Worm (Caenorhabditis elegans): Measurements from ENCODE around the gene F21D5.7.
A peak's percentile ranks its signal among the peaks of the same experiment; 100 is the strongest.

Gene F21D5.7

DNA sequence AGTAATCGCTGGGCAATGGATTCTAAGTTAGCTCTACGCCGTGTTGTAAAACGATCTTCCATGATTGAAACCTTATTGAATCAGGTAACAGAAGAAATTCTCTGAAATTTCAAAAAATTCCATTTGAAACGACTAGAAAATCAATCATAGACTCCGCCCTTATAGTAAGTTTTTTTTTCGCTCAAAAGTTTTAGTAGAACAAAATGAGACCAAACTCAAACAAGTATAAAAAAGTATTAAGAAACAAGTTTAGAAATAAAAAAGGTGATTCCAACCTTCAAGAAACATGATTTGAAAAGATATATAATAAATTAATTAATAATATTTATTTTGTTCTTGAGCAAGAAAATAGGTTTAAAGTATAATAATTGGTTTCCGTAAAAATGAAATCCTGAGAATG is 34.5 kb upstream of the F21D5.7 start, which contains the start of gene C33D9.6:
TSS of gene C33D9.6 (minus strand) at position 101 of the 400 bp plus-strand sequence.
- no peak for TF ChIP-seq ets-7 (tag; optimal IDR thresholded peaks at IDR 0.05)
- TF ChIP-seq ceh-36 (tag; optimal IDR thresholded peaks at IDR 0.05) = no peak
- TF ChIP-seq flt-1 (GFP tag; IDR thresholded peaks at IDR 0.05) = no peak
- TF ChIP-seq tbx-11 (GFP tag; IDR thresholded peaks at IDR 0.05) = no peak
- no peak for TF ChIP-seq ama-1 (optimal IDR thresholded peaks at IDR 0.05)
- TF ChIP-seq pes-1 (GFP tag; IDR thresholded peaks at IDR 0.05) = no peak
- no peak for TF ChIP-seq scrt-1 (GFP tag; IDR thresholded peaks at IDR 0.05)
- TF ChIP-seq hmbx-1 (tag; optimal IDR thresholded peaks at IDR 0.05) = no peak

DNA sequence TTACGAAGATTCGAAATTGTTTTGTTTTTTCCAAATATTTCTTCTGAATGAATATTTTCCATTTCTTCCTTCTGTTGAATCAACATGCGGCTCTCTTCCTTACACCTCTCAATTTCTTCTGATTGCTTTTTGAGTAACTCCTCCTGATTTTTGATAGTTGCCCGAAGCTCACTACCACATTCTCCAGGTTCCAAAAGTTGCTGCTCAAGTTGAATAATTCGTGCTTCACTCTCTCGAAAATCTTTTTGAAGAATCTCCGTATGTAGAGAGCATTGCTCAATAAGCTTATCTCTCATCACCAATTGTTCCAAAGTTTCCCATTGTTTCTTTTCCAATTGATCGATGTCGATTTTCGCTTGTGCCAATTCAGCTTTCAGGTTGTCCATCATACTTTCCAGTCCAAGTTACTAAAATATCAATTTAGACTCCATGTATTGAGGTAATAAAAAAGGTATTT is 29.3 kb upstream of the F21D5.7 start, which contains the start of gene F20C5.6:
TSS of gene F20C5.6 (minus strand) at position 407 of the 457 bp plus-strand sequence.
- peak; percentile 93 for TF ChIP-seq ama-1 (optimal IDR thresholded peaks at IDR 0.05)
- TF ChIP-seq ceh-36 (tag; optimal IDR thresholded peaks at IDR 0.05) = no peak
- TF ChIP-seq ceh-13 (GFP tag; optimal IDR thresholded peaks at IDR 0.05) = no peak

DNA sequence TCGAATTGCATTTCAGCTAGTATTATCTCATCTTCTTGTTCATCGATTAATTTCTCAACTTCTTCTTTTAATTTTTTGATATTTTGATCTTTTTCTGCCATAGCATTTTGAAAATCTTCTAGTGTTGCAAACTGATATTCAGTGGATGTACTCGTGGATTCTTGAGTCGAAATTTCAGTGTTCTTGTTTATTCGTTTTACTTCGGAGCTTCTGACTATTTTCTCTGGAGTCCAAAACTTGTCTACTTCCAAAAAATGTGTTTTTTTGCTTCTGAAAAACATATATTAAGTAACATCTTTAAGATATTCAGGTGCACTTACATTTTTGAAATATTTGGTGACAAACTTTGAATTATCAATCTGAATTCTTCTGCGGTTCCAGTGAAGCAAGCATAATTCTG is 26.0 kb upstream of the F21D5.7 start, which contains the start of gene F20C5.5:
TSS of gene F20C5.5 (minus strand) at position 101 of the 400 bp plus-strand sequence.
- TF ChIP-seq hmbx-1 (tag; optimal IDR thresholded peaks at IDR 0.05) = no peak
- no peak for TF ChIP-seq F13C5.2 (tag; optimal IDR thresholded peaks at IDR 0.05)
- TF ChIP-seq aly-1 (tag; optimal IDR thresholded peaks at IDR 0.05) = no peak
- TF ChIP-seq ceh-36 (tag; optimal IDR thresholded peaks at IDR 0.05) = no peak
- TF ChIP-seq pes-1 (GFP tag; IDR thresholded peaks at IDR 0.05) = no peak
- no peak for TF ChIP-seq flt-1 (GFP tag; IDR thresholded peaks at IDR 0.05)
- no peak for TF ChIP-seq tbx-37 (GFP tag; conservative IDR thresholded peaks at IDR 0.05)
- no peak for TF ChIP-seq hmg-4 (GFP tag; optimal IDR thresholded peaks at IDR 0.05)
- no peak for TF ChIP-seq ceh-13 (GFP tag; optimal IDR thresholded peaks at IDR 0.05)
- TF ChIP-seq tra-4 (tag; optimal IDR thresholded peaks at IDR 0.05) = no peak
- TF ChIP-seq hnd-1 (tag; optimal IDR thresholded peaks at IDR 0.05) = no peak
- no peak for TF ChIP-seq ama-1 (optimal IDR thresholded peaks at IDR 0.05)

DNA sequence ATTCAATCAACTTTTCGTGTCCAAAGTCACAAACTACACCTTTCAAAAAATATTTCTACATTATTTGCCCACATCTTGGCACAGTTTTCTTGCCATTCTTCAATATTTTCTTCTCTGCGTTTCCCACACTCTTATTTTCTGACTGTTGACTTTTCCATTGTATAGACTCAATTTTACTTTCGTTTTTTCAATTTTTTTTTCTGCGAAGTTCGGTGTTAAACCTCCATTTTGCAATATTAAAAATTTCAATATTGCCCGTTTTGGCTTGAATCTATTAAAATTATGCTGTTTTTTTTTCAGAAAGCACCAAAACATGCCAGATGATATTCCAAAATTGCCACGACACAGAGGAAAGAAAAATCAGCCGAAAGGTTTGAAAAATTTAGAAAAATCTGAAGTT is 21.1 kb upstream of the F21D5.7 start, which contains the start of gene cdc-50.B:
TSS of gene cdc-50.B (plus strand) at position 301 of the 400 bp plus-strand sequence.
- TF ChIP-seq B0310.2 (tag; optimal IDR thresholded peaks at IDR 0.05) (no peak), aly-1 (tag; optimal IDR thresholded peaks at IDR 0.05) (no peak), hnd-1 (tag; optimal IDR thresholded peaks at IDR 0.05) (no peak), pes-1 (GFP tag; IDR thresholded peaks at IDR 0.05) (no peak), ceh-13 (GFP tag; optimal IDR thresholded peaks at IDR 0.05) (no peak), ama-1 (optimal IDR thresholded peaks at IDR 0.05) (no peak), scrt-1 (GFP tag; IDR thresholded peaks at IDR 0.05) (no peak), flt-1 (GFP tag; IDR thresholded peaks at IDR 0.05) (no peak), hmbx-1 (tag; optimal IDR thresholded peaks at IDR 0.05) (no peak), ceh-36 (tag; optimal IDR thresholded peaks at IDR 0.05) (no peak)

- peak; percentile 9 for TF ChIP-seq F13C5.2 (tag; optimal IDR thresholded peaks at IDR 0.05)
- no peak for TF ChIP-seq tbx-11 (GFP tag; IDR thresholded peaks at IDR 0.05)
Observed at ce11 chrIV:8762471-8762870, 19.0 kb upstream of the F21D5.7 start.

ce11 chrIV:8761896-8762295 is 18.4 kb upstream of the F21D5.7 start, which contains the start of the genes F20C5.11 and klp-11:
Gene F20C5.11 (minus strand): TSS chrIV:8761996.
Gene klp-11 (minus strand): TSS chrIV:8762066.
- TF ChIP-seq ama-1 (optimal IDR thresholded peaks at IDR 0.05) (no peak), B0310.2 (tag; optimal IDR thresholded peaks at IDR 0.05) (no peak), ceh-36 (tag; optimal IDR thresholded peaks at IDR 0.05) (no peak), scrt-1 (GFP tag; IDR thresholded peaks at IDR 0.05) (no peak), F13C5.2 (tag; optimal IDR thresholded peaks at IDR 0.05) (no peak), flt-1 (GFP tag; IDR thresholded peaks at IDR 0.05) (no peak), ceh-13 (GFP tag; optimal IDR thresholded peaks at IDR 0.05) (no peak), tbx-11 (GFP tag; IDR thresholded peaks at IDR 0.05) (no peak), aly-1 (tag; optimal IDR thresholded peaks at IDR 0.05) (no peak), hmbx-1 (tag; optimal IDR thresholded peaks at IDR 0.05) (no peak)

DNA sequence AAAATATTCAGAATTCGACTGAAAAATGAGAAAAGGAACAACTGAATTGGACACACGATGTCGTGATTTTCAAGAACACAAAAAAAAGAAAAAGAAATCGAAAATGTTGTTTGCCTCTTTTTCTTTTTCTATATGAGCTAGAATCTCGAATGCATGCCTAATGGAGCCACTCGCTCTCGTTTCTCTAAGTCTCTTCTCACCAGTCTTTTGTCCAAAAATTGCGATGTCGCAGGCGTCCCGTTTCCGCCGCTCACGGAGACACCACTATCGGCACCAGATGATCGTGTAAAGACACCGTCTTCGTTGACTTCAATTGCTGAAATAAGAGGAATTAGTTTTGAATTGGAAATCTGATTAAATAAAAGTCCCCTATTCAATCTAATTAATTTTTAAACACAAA is 15.1 kb upstream of the F21D5.7 start:
- no peak for TF ChIP-seq pes-1 (GFP tag; IDR thresholded peaks at IDR 0.05)
- TF ChIP-seq sea-1 (GFP tag; conservative IDR thresholded peaks at IDR 0.05) = no peak
- TF ChIP-seq tbx-37 (GFP tag; conservative IDR thresholded peaks at IDR 0.05) = no peak
- TF ChIP-seq ceh-13 (GFP tag; optimal IDR thresholded peaks at IDR 0.05) = no peak
- TF ChIP-seq hmg-4 (GFP tag; optimal IDR thresholded peaks at IDR 0.05) = no peak
- no peak for TF ChIP-seq hnd-1 (tag; optimal IDR thresholded peaks at IDR 0.05)
- no peak for TF ChIP-seq ceh-36 (tag; optimal IDR thresholded peaks at IDR 0.05)
- TF ChIP-seq tbx-11 (GFP tag; IDR thresholded peaks at IDR 0.05) = no peak
- no peak for TF ChIP-seq ama-1 (optimal IDR thresholded peaks at IDR 0.05)
- no peak for TF ChIP-seq tra-4 (tag; optimal IDR thresholded peaks at IDR 0.05)
- TF ChIP-seq F13C5.2 (tag; optimal IDR thresholded peaks at IDR 0.05) = no peak
- no peak for TF ChIP-seq aly-1 (tag; optimal IDR thresholded peaks at IDR 0.05)
- TF ChIP-seq scrt-1 (GFP tag; IDR thresholded peaks at IDR 0.05) = no peak
- TF ChIP-seq flt-1 (GFP tag; IDR thresholded peaks at IDR 0.05) = no peak
- TF ChIP-seq hmbx-1 (tag; optimal IDR thresholded peaks at IDR 0.05) = no peak

DNA sequence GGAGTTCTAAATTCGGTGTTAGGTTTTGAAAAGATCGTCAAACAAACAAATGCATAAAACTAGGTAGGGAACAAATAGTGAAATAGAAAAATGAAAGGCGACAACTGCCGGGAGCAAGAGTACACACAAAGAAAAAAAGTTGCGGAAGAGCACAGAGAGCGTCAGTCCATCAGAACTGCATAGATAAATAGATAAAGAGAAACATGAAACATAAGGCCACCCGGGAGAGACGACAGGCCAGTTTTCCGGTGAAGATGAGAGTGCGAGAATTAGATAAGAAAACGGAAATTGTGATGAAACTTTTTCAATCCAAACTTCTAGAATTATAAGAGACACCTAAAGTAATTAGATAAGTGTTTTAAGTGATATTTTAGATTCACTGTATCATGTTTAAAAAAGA is 14.2 kb upstream of the F21D5.7 start:
- TF ChIP-seq B0310.2 (tag; optimal IDR thresholded peaks at IDR 0.05) = no peak
- no peak for TF ChIP-seq hmg-4 (GFP tag; optimal IDR thresholded peaks at IDR 0.05)
- no peak for TF ChIP-seq tbx-37 (GFP tag; conservative IDR thresholded peaks at IDR 0.05)
- TF ChIP-seq ama-1 (optimal IDR thresholded peaks at IDR 0.05) = no peak
- TF ChIP-seq sea-1 (GFP tag; conservative IDR thresholded peaks at IDR 0.05) = no peak
- no peak for TF ChIP-seq ceh-13 (GFP tag; optimal IDR thresholded peaks at IDR 0.05)
- no peak for TF ChIP-seq aly-1 (tag; optimal IDR thresholded peaks at IDR 0.05)
- TF ChIP-seq hmbx-1 (tag; optimal IDR thresholded peaks at IDR 0.05) = no peak
- TF ChIP-seq pes-1 (GFP tag; IDR thresholded peaks at IDR 0.05) = no peak
- no peak for TF ChIP-seq ets-7 (tag; optimal IDR thresholded peaks at IDR 0.05)
- TF ChIP-seq tra-4 (tag; optimal IDR thresholded peaks at IDR 0.05) = no peak
- no peak for TF ChIP-seq F13C5.2 (tag; optimal IDR thresholded peaks at IDR 0.05)

Measured in whole organism, early embryonic.